Worm (Caenorhabditis elegans) whole organism, young adult: ENCODE results near the gene chil-11.

ENCODE experiments used
- B0035.1 ChIP-seq: sonication (generic microtip); optimal IDR thresholded peaks from 2 replicates; lab custom pipeline; 2016; ENCODE audit warnings: missing genetic modification characterization, mild to moderate bottlenecking, missing compliant biosample characterization, missing genotype, missing genetic modification reagents
- B0261.1 ChIP-seq: sonication (generic microtip); optimal IDR thresholded peaks from 2 replicates; lab custom pipeline; 2016; ENCODE audit warnings: mild to moderate bottlenecking, missing genetic modification characterization, moderate library complexity, missing compliant biosample characterization
- F10E7.11 ChIP-seq: sonication (generic microtip); optimal IDR thresholded peaks from 2 replicates; lab custom pipeline; 2017; ENCODE audit warnings: mild to moderate bottlenecking, missing genetic modification characterization, moderate library complexity, missing compliant biosample characterization
- F22D6.2 ChIP-seq: sonication (generic microtip); optimal IDR thresholded peaks from 2 replicates; lab custom pipeline; 2016; ENCODE audit warnings: mild to moderate bottlenecking, missing genetic modification characterization, missing compliant biosample characterization
- K11D2.4 ChIP-seq: fragments of 200-800 bp; sonication (Bioruptor generic); IDR thresholded peaks from 2 replicates; pipeline ENCODE4 v1.3.6; 2022; ENCODE audit warnings: missing genetic modification reagents, missing genetic modification characterization, missing compliant biosample characterization
- Y53F4B.3 ChIP-seq: fragments of 200-800 bp; sonication (Bioruptor generic); IDR thresholded peaks from 2 replicates; pipeline ENCODE4 v1.3.6; 2022; ENCODE audit warnings: missing genetic modification reagents, missing genetic modification characterization, missing compliant biosample characterization
- Y53G8AR.9 ChIP-seq: fragments of 200-800 bp; sonication (Bioruptor generic); conservative IDR thresholded peaks from 2 replicates; pipeline ENCODE4 v1.3.6; 2022; ENCODE audit warnings: missing genetic modification reagents, missing genetic modification characterization, missing compliant biosample characterization
- ZK185.1 ChIP-seq: sonication (generic microtip); optimal IDR thresholded peaks from 2 replicates; lab custom pipeline; 2016; ENCODE audit warnings: mild to moderate bottlenecking, missing genetic modification characterization, missing compliant biosample characterization; ENCODE audit not compliant: poor library complexity, severe bottlenecking
- ama-1 ChIP-seq, 3 experiments: fragments of 150-350 bp in 1 of 3; sonication (generic microtip) in 2 of 3; optimal IDR thresholded peaks; 2 replicates each; lab custom pipeline; 2014 to 2018; ENCODE audit warnings: missing biosample characterization in 2 of 3, missing genetic modification characterization in 2 of 3, missing genetic modification reagents in 2 of 3
- attf-3 ChIP-seq: fragments of 200-800 bp; sonication (Bioruptor generic); conservative IDR thresholded peaks from 2 replicates; pipeline ENCODE4 v1.3.6; 2022; ENCODE audit warnings: missing genetic modification reagents, missing genetic modification characterization, missing compliant biosample characterization
- attf-6 ChIP-seq: fragments of 200-800 bp; sonication (Bioruptor generic); IDR thresholded peaks from 2 replicates; pipeline ENCODE4 v1.3.6; 2022; ENCODE audit warnings: missing genetic modification reagents, missing genetic modification characterization, missing compliant biosample characterization
- bed-1 ChIP-seq: fragments of 200-800 bp; sonication (Bioruptor generic); IDR thresholded peaks from 2 replicates; pipeline ENCODE4 v1.3.6; 2022; ENCODE audit warnings: missing genetic modification reagents, missing genetic modification characterization, missing compliant biosample characterization
- ceh-40 ChIP-seq: fragments of 200-800 bp; sonication (Bioruptor generic); IDR thresholded peaks from 2 replicates; pipeline ENCODE4 v1.3.6; 2022; ENCODE audit warnings: missing genetic modification characterization, missing compliant biosample characterization
- ceh-58 ChIP-seq: fragments of 200-800 bp; sonication (Bioruptor generic); IDR thresholded peaks from 2 replicates; pipeline ENCODE4 v1.3.6; 2022; ENCODE audit warnings: missing genetic modification characterization, missing compliant biosample characterization
- ceh-79 ChIP-seq: sonication (generic microtip); optimal IDR thresholded peaks from 2 replicates; lab custom pipeline; 2017; ENCODE audit warnings: mild to moderate bottlenecking, missing genetic modification characterization, missing compliant biosample characterization
- egl-44 ChIP-seq: fragments of 200-800 bp; sonication (Bioruptor generic); IDR thresholded peaks from 2 replicates; pipeline ENCODE4 v1.3.6; 2022; ENCODE audit warnings: missing genetic modification reagents, missing genetic modification characterization, missing compliant biosample characterization
- ekl-4 ChIP-seq: fragments of 200-800 bp; sonication (Bioruptor generic); IDR thresholded peaks from 2 replicates; pipeline ENCODE4 v1.3.6; 2022; ENCODE audit warnings: missing genetic modification reagents, missing genetic modification characterization, missing compliant biosample characterization
- ets-4 ChIP-seq: fragments of 200-800 bp; sonication (Bioruptor generic); optimal IDR thresholded peaks from 2 replicates; lab custom pipeline; 2018; ENCODE audit warnings: mild to moderate bottlenecking, missing genetic modification characterization, missing compliant biosample characterization
- hmg-20 ChIP-seq: fragments of 200-800 bp; sonication (Bioruptor generic); IDR thresholded peaks from 2 replicates; pipeline ENCODE4 v1.3.6; 2022; ENCODE audit warnings: missing genetic modification reagents, missing genetic modification characterization, missing compliant biosample characterization
- lin-26 ChIP-seq: fragments of 200-800 bp; sonication (Bioruptor generic); IDR thresholded peaks from 2 replicates; pipeline ENCODE4 v1.3.6; 2022; ENCODE audit warnings: missing genetic modification reagents, missing genetic modification characterization, missing compliant biosample characterization
- lin-54 ChIP-seq: fragments of 200-800 bp; sonication (Bioruptor generic); optimal IDR thresholded peaks from 2 replicates; lab custom pipeline; 2018; ENCODE audit warnings: mild to moderate bottlenecking, missing genetic modification characterization, missing compliant biosample characterization
- lsy-27 ChIP-seq: sonication (generic microtip); optimal IDR thresholded peaks from 2 replicates; lab custom pipeline; 2017; ENCODE audit warnings: missing genetic modification characterization, mild to moderate bottlenecking, missing compliant biosample characterization, antibody characterized with exemption, missing genotype, borderline replicate concordance; ENCODE audit not compliant: insufficient read depth
- mxl-1 ChIP-seq: sonication (generic microtip); optimal IDR thresholded peaks from 2 replicates; lab custom pipeline; 2016; ENCODE audit warnings: missing genetic modification characterization, missing compliant biosample characterization
- nhr-120 ChIP-seq: fragments of 200-800 bp; sonication (Bioruptor generic); IDR thresholded peaks from 2 replicates; pipeline ENCODE4 v1.3.6; 2022; ENCODE audit warnings: missing genetic modification characterization, missing compliant biosample characterization
- pha-4 ChIP-seq: fragments of 150-350 bp; sonication (generic microtip); optimal IDR thresholded peaks from 2 replicates; lab custom pipeline; 2014; ENCODE audit warnings: missing biosample characterization, missing genetic modification reagents, missing genetic modification characterization
- rpc-1 ChIP-seq, 2 experiments: fragments of 150-350 bp in 1 of 2; sonication (generic microtip) in 1 of 2; optimal IDR thresholded peaks; 2 replicates each; lab custom pipeline; 2014 to 2018; ENCODE audit warnings: missing biosample characterization in 1 of 2, missing genetic modification characterization in 1 of 2, missing genetic modification reagents in 1 of 2, missing genotype in 1 of 2
- tbx-9 ChIP-seq: sonication (generic microtip); optimal IDR thresholded peaks from 2 replicates; lab custom pipeline; 2016; ENCODE audit warnings: borderline replicate concordance, missing genetic modification characterization, inconsistent platforms, missing compliant biosample characterization
- zim-3 ChIP-seq: sonication (generic microtip); optimal IDR thresholded peaks from 2 replicates; lab custom pipeline; 2017; ENCODE audit warnings: mild to moderate bottlenecking, missing genetic modification characterization, moderate library complexity, missing compliant biosample characterization
- ztf-22 ChIP-seq: fragments of 200-800 bp; sonication (Bioruptor generic); optimal IDR thresholded peaks from 2 replicates; lab custom pipeline; 2018; ENCODE audit warnings: mild to moderate bottlenecking, missing genetic modification characterization, moderate library complexity, missing compliant biosample characterization
- ztf-6 ChIP-seq: fragments of 200-800 bp; sonication (Bioruptor generic); IDR thresholded peaks from 2 replicates; pipeline ENCODE4 v1.3.6; 2022; ENCODE audit warnings: missing genetic modification reagents, missing genetic modification characterization, missing compliant biosample characterization

chil-11 gene

DNA sequence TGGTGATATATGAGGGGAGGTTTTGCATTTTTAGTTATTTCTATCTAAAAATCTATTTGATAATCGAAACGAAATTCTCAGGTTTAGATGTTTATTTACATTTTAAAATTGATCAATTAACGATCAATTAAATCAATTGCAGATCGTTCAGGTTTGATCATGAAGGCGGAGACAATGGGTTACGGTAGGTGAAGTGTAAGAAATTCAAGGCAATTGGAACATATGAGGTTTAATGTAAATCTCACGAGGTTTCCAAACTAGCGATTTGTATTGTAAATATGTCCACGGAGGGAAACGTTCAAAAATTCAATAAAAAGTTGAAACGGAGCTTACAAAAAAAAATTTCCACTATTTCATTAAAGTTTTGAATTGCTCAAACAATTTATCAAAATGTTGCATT is 38.4 kb downstream of the chil-11 start:
- TF ChIP-seq ekl-4 (GFP tag; lab: Robert Waterston, UW): no peak
- no peak for TF ChIP-seq attf-6
- TF ChIP-seq B0261.1 (tag; lab: Kevin White, UChicago): no peak
- no peak for TF ChIP-seq lin-26 (GFP tag; lab: Robert Waterston, UW)
- TF ChIP-seq, all 124 proteins: peak for 0

DNA sequence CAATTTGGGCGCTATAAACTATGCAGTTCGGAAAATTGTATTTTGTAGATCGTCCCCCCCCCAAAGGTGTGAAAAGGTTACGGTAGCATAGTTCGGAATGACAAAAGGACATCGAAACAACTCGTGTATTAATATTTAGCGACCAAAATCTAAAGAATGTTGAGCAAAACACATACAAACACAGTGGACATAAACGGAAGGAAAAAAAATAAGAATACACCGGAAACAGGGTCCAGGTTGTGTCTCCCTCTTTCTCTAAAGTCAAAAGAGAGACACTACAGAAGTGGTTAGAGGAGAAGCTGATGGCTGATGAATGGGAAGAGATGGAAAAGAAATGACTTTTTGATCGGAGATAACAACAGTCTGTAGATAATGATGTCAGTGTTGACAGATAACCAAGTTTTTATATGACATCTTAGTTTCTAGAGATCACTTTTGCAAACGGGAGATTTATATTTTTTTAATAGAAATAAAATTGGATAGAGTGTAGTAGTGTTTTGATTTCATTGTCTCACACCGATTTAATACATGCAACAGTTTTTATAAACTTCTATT is 39.2 kb downstream of the chil-11 start:
- TF ChIP-seq ama-1 (optimal IDR thresholded peaks at IDR 0.05; lab: Kevin White, UChicago) (no peak), ama-1 (GFP tag; optimal IDR thresholded peaks at IDR 0.05; lab: Kevin White, UChicago) (no peak), egl-44 (GFP tag; lab: Robert Waterston, UW) (no peak), bed-1 (no peak), pha-4 (tag; lab: Kevin White, UChicago) (no peak), B0035.1 (tag; lab: Kevin White, UChicago) (no peak), attf-3 (GFP tag; lab: Robert Waterston, UW) (no peak), ceh-58 (GFP tag; lab: Robert Waterston, UW) (no peak), ztf-6 (GFP tag; lab: Robert Waterston, UW) (no peak), mxl-1 (no peak), rpc-1 (optimal IDR thresholded peaks at IDR 0.05; lab: Kevin White, UChicago) (no peak), rpc-1 (tag; optimal IDR thresholded peaks at IDR 0.05; lab: Kevin White, UChicago) (no peak), hmg-20 (GFP tag; lab: Robert Waterston, UW) (no peak), Y53F4B.3 (GFP tag; lab: Robert Waterston, UW) (no peak), ceh-79 (tag; lab: Kevin White, UChicago) (no peak), ceh-40 (GFP tag; lab: Robert Waterston, UW) (no peak), Y53G8AR.9 (no peak), F22D6.2 (tag; lab: Kevin White, UChicago) (no peak), tbx-9 (tag; lab: Kevin White, UChicago) (no peak), K11D2.4 (GFP tag; lab: Robert Waterston, UW) (no peak)

DNA sequence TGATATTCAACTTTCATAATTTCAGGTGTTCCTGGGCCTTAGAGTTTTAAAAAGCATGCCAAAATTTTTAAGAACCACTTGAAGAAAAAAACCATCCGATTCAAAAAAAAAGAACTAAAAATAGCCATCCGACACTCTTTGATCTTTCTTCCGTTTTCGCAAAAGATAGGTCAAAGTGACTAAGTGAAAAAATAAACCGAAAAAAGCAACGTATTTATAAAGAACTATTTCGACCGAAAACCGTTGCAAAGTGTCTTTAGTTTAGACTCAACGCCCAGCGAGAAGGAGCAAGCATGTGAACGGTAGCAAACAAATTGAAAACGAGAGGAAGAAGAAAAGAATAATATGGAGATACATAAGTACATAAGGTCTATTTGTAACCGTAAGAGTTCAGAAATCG is 42.5 kb downstream of the chil-11 start:
- no peak for TF ChIP-seq ets-4 (GFP tag; lab: Kevin White, UChicago)
- no peak for TF ChIP-seq ZK185.1 (tag; lab: Kevin White, UChicago)
- no peak for TF ChIP-seq Y53F4B.3 (GFP tag; lab: Robert Waterston, UW)

DNA sequence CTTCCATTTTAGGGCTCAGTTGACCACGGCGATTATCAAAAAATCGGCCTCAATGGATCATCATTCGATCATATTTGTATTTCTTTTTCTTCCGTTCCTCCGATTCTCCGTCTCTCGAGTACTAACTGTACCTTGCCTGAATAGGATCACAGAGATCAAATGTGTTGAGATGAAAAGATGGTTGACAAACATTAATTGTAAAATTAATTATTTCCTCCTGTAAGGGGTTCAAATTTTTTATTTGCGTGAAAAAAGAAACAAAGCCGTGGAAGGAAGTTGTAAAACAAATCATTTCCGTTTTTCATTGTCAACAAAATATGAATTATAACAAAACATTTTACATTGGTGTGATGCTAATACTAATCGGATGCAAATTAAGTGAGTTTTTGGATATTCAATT is 49.8 kb downstream of the chil-11 start, which contains the start of gene C31H1.2:
Gene C31H1.2 (plus strand): TSS at position 301 of the 400 bp plus-strand sequence.
- TF ChIP-seq lin-54 (no peak), F10E7.11 (tag; lab: Kevin White, UChicago) (no peak), zim-3 (tag; lab: Kevin White, UChicago) (no peak), ceh-79 (tag; lab: Kevin White, UChicago) (no peak), nhr-120 (no peak), ztf-22 (GFP tag; lab: Kevin White, UChicago) (no peak), lsy-27 (tag; lab: Kevin White, UChicago) (no peak)
